Fruit fly (Drosophila melanogaster) whole organism, embryonic: ENCODE results near the gene CG33643.
A peak's percentile ranks its signal among the peaks of the same experiment; 100 is the strongest.

Experiments used
- Atf6 ChIP-seq: fragments of 200-800 bp; sonication (Bioruptor generic); IDR thresholded peaks from 2 replicates; pipeline ENCODE4 v1.3.6; 2022; ENCODE audit warnings: missing biosample characterization, missing genetic modification characterization
- Bteb2 ChIP-seq: fragments of 200-800 bp; sonication (Bioruptor generic); optimal IDR thresholded peaks from 2 replicates; lab custom pipeline; 2016; ENCODE audit warnings: missing biosample characterization, missing genetic modification characterization
- CG10147 ChIP-seq: fragments of 200-800 bp; sonication (Bioruptor generic); optimal IDR thresholded peaks from 2 replicates; lab custom pipeline; 2019; ENCODE audit warnings: missing biosample characterization, mild to moderate bottlenecking, missing genetic modification characterization, moderate library complexity
- CG10543 ChIP-seq: fragments of 200-800 bp; sonication (Bioruptor generic); optimal IDR thresholded peaks from 3 replicates; lab custom pipeline; 2017; ENCODE audit warnings: missing biosample characterization, mild to moderate bottlenecking, missing genetic modification characterization, moderate library complexity
- CG10979 ChIP-seq: fragments of 200-800 bp; sonication (Bioruptor generic); optimal IDR thresholded peaks from 2 replicates; lab custom pipeline; 2018; ENCODE audit warnings: missing biosample characterization, mild to moderate bottlenecking, missing genetic modification characterization, moderate library complexity
- CG11456 ChIP-seq: fragments of 200-800 bp; sonication (Bioruptor generic); IDR thresholded peaks from 3 replicates; pipeline ENCODE4 v1.3.6; 2022; ENCODE audit warnings: missing biosample characterization, missing genetic modification characterization
- CG11504 ChIP-seq: fragments of 200-800 bp; sonication (Bioruptor generic); optimal IDR thresholded peaks from 3 replicates; lab custom pipeline; 2019; ENCODE audit warnings: missing biosample characterization, mild to moderate bottlenecking, missing genetic modification characterization, moderate library complexity
- CG12769 ChIP-seq: fragments of 200-800 bp; sonication (Bioruptor generic); optimal IDR thresholded peaks from 2 replicates; lab custom pipeline; 2019; ENCODE audit warnings: missing biosample characterization, mild to moderate bottlenecking, missing genetic modification characterization, moderate library complexity
- CG13424 ChIP-seq: fragments of 200-800 bp; sonication (Bioruptor generic); optimal IDR thresholded peaks from 2 replicates; lab custom pipeline; 2019; ENCODE audit warnings: missing biosample characterization, mild to moderate bottlenecking, missing genetic modification characterization, moderate library complexity
- CG14014 ChIP-seq: fragments of 200-800 bp; sonication (Bioruptor generic); IDR thresholded peaks from 2 replicates; pipeline ENCODE4 v1.3.6; 2022; ENCODE audit warnings: missing biosample characterization, missing genetic modification characterization
- CG18619 ChIP-seq: fragments of 200-800 bp; sonication (Bioruptor generic); optimal IDR thresholded peaks from 3 replicates; lab custom pipeline; 2017; ENCODE audit warnings: missing biosample characterization, mild to moderate bottlenecking, missing genetic modification characterization
- CG3726 ChIP-seq: fragments of 200-800 bp; sonication (Bioruptor generic); IDR thresholded peaks from 3 replicates; pipeline ENCODE4, ENCODE4 v1.3.6; 2022; ENCODE audit warnings: missing biosample characterization, missing genetic modification characterization
- CG7271 ChIP-seq: fragments of 200-800 bp; sonication (Bioruptor generic); optimal IDR thresholded peaks from 2 replicates; lab custom pipeline; 2018; ENCODE audit warnings: missing biosample characterization, mild to moderate bottlenecking, missing genetic modification characterization, moderate library complexity
- CG7556 ChIP-seq: fragments of 200-800 bp; sonication (Bioruptor generic); optimal IDR thresholded peaks from 2 replicates; lab custom pipeline; 2017; ENCODE audit warnings: missing biosample characterization, mild to moderate bottlenecking, missing genetic modification characterization
- CG7745 ChIP-seq: fragments of 200-800 bp; sonication (Bioruptor generic); optimal IDR thresholded peaks from 2 replicates; lab custom pipeline; 2018; ENCODE audit warnings: missing biosample characterization, mild to moderate bottlenecking, missing genetic modification characterization, moderate library complexity
- CG8290 ChIP-seq, 3 experiments: fragments of 200-800 bp; sonication (Bioruptor generic); optimal IDR thresholded peaks; 2 replicates each; lab custom pipeline; 2016 to 2019; ENCODE audit warnings: missing biosample characterization in 3 of 3, missing genetic modification characterization in 3 of 3, mild to moderate bottlenecking in 2 of 3, moderate library complexity in 1 of 3
- CG8765 ChIP-seq: fragments of 200-800 bp; sonication (Bioruptor generic); IDR thresholded peaks from 2 replicates; pipeline ENCODE4 v1.3.6; 2022; ENCODE audit warnings: missing biosample characterization, missing genetic modification characterization
- CG9609 ChIP-seq: fragments of 200-800 bp; sonication (Bioruptor generic); optimal IDR thresholded peaks from 3 replicates; lab custom pipeline; 2016; ENCODE audit warnings: missing biosample characterization, missing genetic modification characterization
- CG9817 ChIP-seq: fragments of 200-800 bp; sonication (Bioruptor generic); optimal IDR thresholded peaks from 2 replicates; lab custom pipeline; 2018; ENCODE audit warnings: missing biosample characterization, mild to moderate bottlenecking, missing genetic modification characterization, moderate library complexity
- Doc3 ChIP-seq: fragments of 200-800 bp; sonication (Bioruptor generic); IDR thresholded peaks from 3 replicates; pipeline ENCODE4 v1.3.6; 2022; ENCODE audit warnings: missing biosample characterization, missing genetic modification characterization; ENCODE audit not compliant: partially characterized antibody
- ERR ChIP-seq: fragments of 200-800 bp; sonication (Bioruptor generic); optimal IDR thresholded peaks from 2 replicates; lab custom pipeline; 2016; ENCODE audit warnings: missing biosample characterization, missing genetic modification characterization
- Lhr ChIP-seq: fragments of 200-800 bp; sonication (Bioruptor generic); optimal IDR thresholded peaks from 3 replicates; lab custom pipeline; 2017; ENCODE audit warnings: mild to moderate bottlenecking, missing biosample characterization, missing genetic modification reagents, missing genetic modification characterization
- NC2α ChIP-seq: fragments of 200-800 bp; sonication (Bioruptor generic); optimal IDR thresholded peaks from 2 replicates; lab custom pipeline; 2016; ENCODE audit warnings: missing biosample characterization, missing genetic modification characterization
- Opbp ChIP-seq: fragments of 200-800 bp; sonication (Bioruptor generic); IDR thresholded peaks from 3 replicates; pipeline ENCODE4 v1.3.6; 2022; ENCODE audit warnings: missing biosample characterization, missing genetic modification characterization; ENCODE audit not compliant: partially characterized antibody
- Optix ChIP-seq: fragments of 200-800 bp; sonication (Bioruptor generic); IDR thresholded peaks from 3 replicates; pipeline ENCODE4 v1.3.6; 2022; ENCODE audit warnings: missing biosample characterization, missing genetic modification characterization
- Scr ChIP-seq: fragments of 200-800 bp; sonication (Bioruptor generic); IDR thresholded peaks from 2 replicates; pipeline ENCODE4 v1.3.6; 2022; ENCODE audit warnings: missing biosample characterization, missing genetic modification characterization; ENCODE audit not compliant: partially characterized antibody
- TFAM ChIP-seq: fragments of 200-800 bp; sonication (Bioruptor generic); optimal IDR thresholded peaks from 2 replicates; lab custom pipeline; 2017; ENCODE audit warnings: missing biosample characterization, missing genetic modification characterization, inconsistent platforms
- YL-1 ChIP-seq: fragments of 200-800 bp; sonication (Bioruptor generic); optimal IDR thresholded peaks from 3 replicates; lab custom pipeline; 2017; ENCODE audit warnings: missing biosample characterization, mild to moderate bottlenecking, missing genetic modification characterization
- ac ChIP-seq: fragments of 200-800 bp; sonication (Bioruptor generic); optimal IDR thresholded peaks from 3 replicates; lab custom pipeline; 2017; ENCODE audit warnings: missing biosample characterization, mild to moderate bottlenecking, missing genetic modification characterization
- ap ChIP-seq: fragments of 200-800 bp; sonication (Bioruptor generic); IDR thresholded peaks from 2 replicates; pipeline ENCODE4 v1.3.6; 2022; ENCODE audit warnings: missing biosample characterization, missing genetic modification characterization
- ara ChIP-seq: fragments of 200-800 bp; sonication (Bioruptor generic); IDR thresholded peaks from 2 replicates; pipeline ENCODE4 v1.3.6; 2022; ENCODE audit warnings: missing biosample characterization, missing genetic modification characterization
- bab2 ChIP-seq: fragments of 200-800 bp; sonication (Bioruptor generic); optimal IDR thresholded peaks from 2 replicates; lab custom pipeline; 2016; ENCODE audit warnings: missing biosample characterization, missing genetic modification characterization
- chif ChIP-seq, 2 experiments: fragments of 200-800 bp; sonication (Bioruptor generic); optimal IDR thresholded peaks; 3 replicates each; lab custom pipeline; 2016; ENCODE audit warnings: missing biosample characterization in 2 of 2, missing genetic modification characterization in 2 of 2
- eve ChIP-seq, 2 experiments: fragments of >200 bp; optimal IDR thresholded peaks; 2 replicates each; lab custom pipeline; 2017; ENCODE audit warnings: missing biosample characterization in 2 of 2, missing genetic modification characterization in 2 of 2
- exex ChIP-seq: fragments of 200-800 bp; sonication (Bioruptor generic); optimal IDR thresholded peaks from 4 replicates; lab custom pipeline; 2018; ENCODE audit warnings: missing biosample characterization, mild to moderate bottlenecking, missing genetic modification characterization, moderate library complexity
- eyg ChIP-seq: fragments of 200-800 bp; sonication (Bioruptor generic); optimal IDR thresholded peaks from 3 replicates; lab custom pipeline; 2016; ENCODE audit warnings: missing biosample characterization, missing genetic modification characterization
- lola ChIP-seq, 3 experiments: fragments of >200 bp in 2 of 3; fragments of 200-800 bp in 1 of 3; sonication (Bioruptor generic) in 1 of 3; optimal IDR thresholded peaks; 2 replicates each; lab custom pipeline; 2017 to 2019; ENCODE audit warnings: missing biosample characterization in 3 of 3, missing genetic modification characterization in 3 of 3, mild to moderate bottlenecking in 1 of 3, moderate library complexity in 1 of 3
- nerfin-1 ChIP-seq: fragments of 200-800 bp; sonication (Bioruptor generic); optimal IDR thresholded peaks from 3 replicates; lab custom pipeline; 2019; ENCODE audit warnings: missing biosample characterization, mild to moderate bottlenecking, missing genetic modification characterization, moderate library complexity
- nmo ChIP-seq: fragments of 200-800 bp; sonication (Bioruptor generic); optimal IDR thresholded peaks from 2 replicates; lab custom pipeline; 2018; ENCODE audit warnings: missing biosample characterization, mild to moderate bottlenecking, missing genetic modification characterization, moderate library complexity
- odd ChIP-seq: fragments of 200-800 bp; sonication (Bioruptor generic); optimal IDR thresholded peaks from 2 replicates; lab custom pipeline; 2017; ENCODE audit warnings: missing biosample characterization, mild to moderate bottlenecking, missing genetic modification characterization
- pnt ChIP-seq: fragments of 200-800 bp; sonication (Bioruptor generic); optimal IDR thresholded peaks from 3 replicates; lab custom pipeline; 2016; ENCODE audit warnings: missing biosample characterization, missing genetic modification characterization
- prd ChIP-seq, 3 experiments: fragments of >200 bp in 2 of 3; fragments of 200-800 bp in 1 of 3; sonication (Bioruptor generic) in 1 of 3; optimal IDR thresholded peaks in 2 of 3; IDR thresholded peaks in 1 of 3; 2 replicates in 2 of 3; 3 replicates in 1 of 3; pipeline versions ENCODE4 v1.3.6 to Lab custom; 2017 to 2022; ENCODE audit warnings: missing biosample characterization in 1 of 3, missing genetic modification characterization in 1 of 3
- rib ChIP-seq: fragments of 200-800 bp; sonication (Bioruptor generic); IDR thresholded peaks from 2 replicates; pipeline ENCODE4 v1.3.6; 2022; ENCODE audit warnings: missing biosample characterization, missing genetic modification characterization
- slbo ChIP-seq: fragments of 200-800 bp; sonication (Bioruptor generic); IDR thresholded peaks from 2 replicates; pipeline ENCODE4 v1.3.6; 2022; ENCODE audit warnings: missing biosample characterization, missing genetic modification characterization
- tap ChIP-seq: fragments of 200-800 bp; optimal IDR thresholded peaks from 3 replicates; lab custom pipeline; 2019; ENCODE audit warnings: missing biosample characterization, mild to moderate bottlenecking, missing genetic modification characterization, moderate library complexity
- tgo ChIP-seq: fragments of 200-800 bp; sonication (Bioruptor generic); IDR thresholded peaks from 3 replicates; pipeline ENCODE4 v1.3.6; 2022; ENCODE audit warnings: missing biosample characterization, missing genetic modification characterization
- vnd ChIP-seq: fragments of 200-800 bp; sonication (Bioruptor generic); IDR thresholded peaks from 3 replicates; pipeline ENCODE4 v1.3.6; 2022; ENCODE audit warnings: missing biosample characterization, missing genetic modification characterization; ENCODE audit not compliant: partially characterized antibody

The CG33643 gene

DNA sequence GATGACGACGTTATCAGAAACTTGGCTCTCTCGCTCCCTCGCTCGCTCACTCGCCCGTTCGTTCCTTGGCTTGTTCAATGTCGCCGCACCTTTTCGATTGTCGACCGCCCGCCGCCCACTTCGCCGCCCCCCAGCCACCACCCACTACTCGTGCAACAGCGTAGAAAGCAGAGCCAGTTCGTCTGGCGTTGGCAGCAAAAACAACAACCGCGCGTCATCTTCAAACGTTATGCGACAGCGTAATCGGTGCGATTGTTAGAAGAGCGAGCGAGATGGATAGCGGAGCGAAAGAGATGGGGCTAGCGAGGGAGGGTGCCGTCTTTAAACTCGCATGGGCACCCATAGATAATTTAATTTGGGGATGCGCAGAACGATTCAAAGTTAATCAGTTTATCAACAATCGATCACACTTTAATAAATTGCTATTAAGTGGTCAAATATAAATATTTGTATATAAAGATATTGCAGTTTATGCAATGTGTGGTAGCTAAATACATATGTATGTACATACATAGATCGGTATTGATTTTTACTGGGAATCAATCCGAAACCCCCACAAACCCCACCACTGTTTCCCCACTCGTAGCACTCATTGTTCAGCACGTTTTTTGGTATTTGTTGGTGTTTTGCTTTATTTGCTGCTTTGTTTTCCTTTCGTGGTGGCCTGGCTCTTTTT lies 16.5 kb upstream of the CG33643 start (continued):
- no peak for TF ChIP-seq prd (optimal IDR thresholded peaks at IDR 0.05; lab: Kevin White, UChicago)
- TF ChIP-seq prd (GFP tag; IDR thresholded peaks at IDR 0.05; lab: Robert Waterston, UW): peak; percentile 72
- TF ChIP-seq CG9817 (tag; lab: Kevin White, UChicago): peak; percentile 82
- TF ChIP-seq CG10979 (tag; lab: Kevin White, UChicago): peak; percentile 31
- TF ChIP-seq NC2α: no peak
- no peak for TF ChIP-seq CG8290 (GFP tag; optimal IDR thresholded peaks at IDR 0.05; lab: Kevin White, UChicago)
- peak in 1 of 2 experiments; percentile 61 for TF ChIP-seq CG8290 (tag; optimal IDR thresholded peaks at IDR 0.05; lab: Kevin White, UChicago)
- TF ChIP-seq Bteb2 (GFP tag; lab: Kevin White, UChicago): no peak
- TF ChIP-seq Lhr (GFP tag; lab: Kevin White, UChicago): peak; percentile 5
- 0 out of 2 replicates have a peak, but pooled peaks have one; percentile 50 for TF ChIP-seq ara
- peak; percentile 68 for TF ChIP-seq CG10147 (GFP tag; lab: Kevin White, UChicago)
- peak; percentile 84 for TF ChIP-seq slbo (GFP tag; lab: Robert Waterston, UW)
- TF ChIP-seq tgo (GFP tag; lab: Robert Waterston, UW): peak; percentile 70
- peak; percentile 38; the same call in 1 of the 2 replicates for TF ChIP-seq CG8765 (GFP tag; lab: Robert Waterston, UW)
- TF ChIP-seq rib (GFP tag; lab: Robert Waterston, UW): peak; percentile 54
- peak; percentile 58 for TF ChIP-seq CG10543 (GFP tag; lab: Kevin White, UChicago)
- TF ChIP-seq pnt (GFP tag; lab: Kevin White, UChicago): no peak
- no peak for TF ChIP-seq eyg (GFP tag; lab: Kevin White, UChicago)
- 0 out of 2 replicates have a peak, but pooled peaks have one; percentile 11 for TF ChIP-seq Scr
- TF ChIP-seq CG13424 (tag; lab: Kevin White, UChicago): peak; percentile 71
- peak; percentile 26 for TF ChIP-seq CG11504 (tag; lab: Kevin White, UChicago)
- peak; percentile 51; the same call in 1 of the 3 replicates for TF ChIP-seq CG11456 (GFP tag; lab: Robert Waterston, UW)
- peak; percentile 48; the same call in 1 of the 2 replicates for TF ChIP-seq ap (GFP tag; lab: Robert Waterston, UW)
- TF ChIP-seq CG14014: peak; percentile 53
- TF ChIP-seq Optix: no peak
- 0 out of 3 replicates have a peak, but pooled peaks have one; percentile 36 for TF ChIP-seq CG3726 (GFP tag; lab: Robert Waterston, UW)
- peak; percentile 81 for TF ChIP-seq CG12769
- TF ChIP-seq ERR: no peak
- TF ChIP-seq TFAM (GFP tag; lab: Kevin White, UChicago): no peak
- TF ChIP-seq CG7556 (GFP tag; lab: Kevin White, UChicago): peak; percentile 76
- no peak for TF ChIP-seq vnd (GFP tag; lab: Robert Waterston, UW)
- peak; percentile 57 for TF ChIP-seq exex (tag; lab: Kevin White, UChicago)
- peak; percentile 53; the same call in 1 of the 2 replicates for TF ChIP-seq Atf6 (GFP tag; lab: Robert Waterston, UW)
- TF ChIP-seq CG7271: no peak
- TF ChIP-seq CG18619 (GFP tag; lab: Kevin White, UChicago): peak; percentile 50
- peak; percentile 37 for TF ChIP-seq odd
- TF ChIP-seq Doc3 (GFP tag; lab: Robert Waterston, UW): 0 out of 3 replicates have a peak, but pooled peaks have one; percentile 27
- TF ChIP-seq YL-1 (GFP tag; lab: Kevin White, UChicago): no peak
- TF ChIP-seq eve (GFP tag; optimal IDR thresholded peaks at IDR 0.05; lab: Kevin White, UChicago): peak in 1 of 2 experiments; percentile 67
- TF ChIP-seq chif (GFP tag; optimal IDR thresholded peaks at IDR 0.05; lab: Kevin White, UChicago): peak in 1 of 2 experiments; percentile 30
- TF ChIP-seq CG9609 (GFP tag; lab: Kevin White, UChicago): no peak
- TF ChIP-seq bab2 (GFP tag; lab: Kevin White, UChicago): no peak
- TF ChIP-seq nmo (GFP tag; lab: Kevin White, UChicago): peak; percentile 20
- TF ChIP-seq CG7745 (tag; lab: Kevin White, UChicago): no peak
- no peak for TF ChIP-seq Opbp (GFP tag; lab: Robert Waterston, UW)
- TF ChIP-seq lola (GFP tag; optimal IDR thresholded peaks at IDR 0.05; lab: Kevin White, UChicago): peak in 1 of 3 experiments; percentile 26
- TF ChIP-seq nerfin-1 (tag; lab: Kevin White, UChicago): peak; percentile 7
- peak; percentile 18 for TF ChIP-seq tap (tag; lab: Kevin White, UChicago)
- TF ChIP-seq ac (GFP tag; lab: Kevin White, UChicago): no peak
